Worm (Caenorhabditis elegans): Measurements from ENCODE around the gene rpl-7A.

The rpl-7A gene

DNA sequence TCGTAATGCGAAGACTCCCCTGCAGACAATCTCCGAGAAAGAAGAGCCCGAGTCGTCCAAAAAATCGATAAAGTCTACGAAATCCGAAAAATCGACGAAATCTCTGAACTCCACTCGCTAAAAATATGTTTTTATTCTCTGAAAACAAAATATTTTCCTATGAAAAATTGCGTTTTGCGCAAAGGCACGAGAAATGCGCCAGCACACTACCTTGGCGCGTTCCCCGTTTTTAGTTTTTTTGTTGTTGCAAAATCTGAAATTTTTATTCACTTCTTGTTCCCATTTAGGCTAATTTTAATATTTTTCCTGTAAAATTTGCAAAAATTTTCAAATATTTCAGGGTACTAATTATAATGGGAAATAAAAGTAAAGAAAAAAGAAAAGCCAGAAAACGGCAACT lies 29.9 kb downstream of the rpl-7A start, which contains the start of gene F55F10.1 (continued):
- TF ChIP-seq zip-11 (GFP tag; IDR thresholded peaks at IDR 0.05) (no peak), dpl-1 (GFP tag; optimal IDR thresholded peaks at IDR 0.05) (peak; percentile 79), aha-1 (tag) (peak; percentile 47), vab-7 (GFP tag; IDR thresholded peaks at IDR 0.05) (no peak), nhr-111 (GFP tag; optimal IDR thresholded peaks at IDR 0.05) (no peak), madf-9 (GFP tag; conservative IDR thresholded peaks at IDR 0.05) (no peak), cey-2 (tag; optimal IDR thresholded peaks at IDR 0.05; ENCODE audit: borderline replicate concordance, insufficient read depth) (no peak), ctbp-1 (GFP tag; IDR thresholded peaks at IDR 0.05) (no peak), jun-1 (tag; optimal IDR thresholded peaks at IDR 0.05) (no peak), lin-1 (GFP tag; IDR thresholded peaks at IDR 0.05) (no peak), hmg-1.1 (GFP tag; IDR thresholded peaks at IDR 0.05) (0 out of 2 replicates have a peak, but pooled peaks have one; percentile 23), rbr-2 (tag; optimal IDR thresholded peaks at IDR 0.05) (peak; percentile 39), egl-43 (GFP tag; IDR thresholded peaks at IDR 0.05) (no peak), snpc-4 (tag; optimal IDR thresholded peaks at IDR 0.05) (no peak), lin-39 (tag; optimal IDR thresholded peaks at IDR 0.05) (no peak), nhr-102 (tag; optimal IDR thresholded peaks at IDR 0.05) (peak; percentile 44), lin-29 (GFP tag; IDR thresholded peaks at IDR 0.05) (no peak), nhr-25 (tag; optimal IDR thresholded peaks at IDR 0.05; ENCODE audit: borderline replicate concordance, insufficient read depth) (no peak), php-3 (GFP tag; IDR thresholded peaks at IDR 0.05) (no peak), nhr-77 (tag; optimal IDR thresholded peaks at IDR 0.05) (peak; percentile 24), ceh-32 (tag; optimal IDR thresholded peaks at IDR 0.05; ENCODE audit: poor library complexity) (no peak), pha-4 (GFP tag; IDR thresholded peaks at IDR 0.05) (no peak), pha-4 (tag; optimal IDR thresholded peaks at IDR 0.05) (no peak), nhr-6 (tag; optimal IDR thresholded peaks at IDR 0.05) (peak; percentile 33), tra-1 (GFP tag; IDR thresholded peaks at IDR 0.05) (no peak), ama-1 (optimal IDR thresholded peaks at IDR 0.05) (no peak), hif-1 (tag; optimal IDR thresholded peaks at IDR 0.05) (peak in 1 of 2 experiments; percentile 24), arid-1 (GFP tag; conservative IDR thresholded peaks at IDR 0.05) (no peak), spr-3 (GFP tag; optimal IDR thresholded peaks at IDR 0.05) (no peak), nhr-41 (GFP tag; IDR thresholded peaks at IDR 0.05) (no peak), daf-12 (tag; optimal IDR thresholded peaks at IDR 0.05) (no peak), spr-1 (tag; optimal IDR thresholded peaks at IDR 0.05) (no peak), F49E8.2 (tag; optimal IDR thresholded peaks at IDR 0.05; ENCODE audit: borderline replicate concordance) (no peak), aly-2 (tag; optimal IDR thresholded peaks at IDR 0.05) (no peak), Y75B8A.6 (GFP tag; IDR thresholded peaks at IDR 0.05) (no peak), ZK337.2 (GFP tag; IDR thresholded peaks at IDR 0.05) (no peak), zfp-3 (GFP tag; conservative IDR thresholded peaks at IDR 0.05) (no peak), mes-2 (tag; optimal IDR thresholded peaks at IDR 0.05; ENCODE audit: poor library complexity, severe bottlenecking) (peak; percentile 82), nhr-237 (tag; optimal IDR thresholded peaks at IDR 0.05) (no peak), daf-19 (GFP tag; conservative IDR thresholded peaks at IDR 0.05) (no peak), madf-5 (GFP tag; IDR thresholded peaks at IDR 0.05) (no peak), nhr-42 (GFP tag; IDR thresholded peaks at IDR 0.05) (no peak), dmd-9 (GFP tag; IDR thresholded peaks at IDR 0.05) (no peak), daf-16 (GFP tag; optimal IDR thresholded peaks at IDR 0.05) (peak in 1 of 2 experiments; percentile 70), daf-16 (tag; optimal IDR thresholded peaks at IDR 0.05) (peak; percentile 22), snpc-1.2 (GFP tag; IDR thresholded peaks at IDR 0.05) (no peak), unc-39 (tag; optimal IDR thresholded peaks at IDR 0.05) (no peak), mxl-3 (GFP tag; optimal IDR thresholded peaks at IDR 0.05) (no peak), ces-1 (GFP tag; optimal IDR thresholded peaks at IDR 0.05) (no peak), F26F4.8 (GFP tag; conservative IDR thresholded peaks at IDR 0.05) (no peak), Y105C5A.15 (GFP tag; IDR thresholded peaks at IDR 0.05) (no peak), ceh-44 (GFP tag; IDR thresholded peaks at IDR 0.05) (no peak)
